Worm (Caenorhabditis elegans) whole organism, young adult: Measurements from ENCODE around the gene F13D12.5.

ENCODE experiments used
- B0261.1 ChIP-seq: sonication (generic microtip); optimal IDR thresholded peaks from 2 replicates; lab custom pipeline; 2016; ENCODE audit warnings: mild to moderate bottlenecking, missing genetic modification characterization, moderate library complexity, missing compliant biosample characterization
- C17E4.6 ChIP-seq: fragments of 200-800 bp; sonication (Bioruptor generic); IDR thresholded peaks from 2 replicates; pipeline ENCODE4 v1.3.6; 2022; ENCODE audit warnings: missing genetic modification reagents, missing genetic modification characterization, missing compliant biosample characterization
- D2030.7 ChIP-seq: fragments of 200-800 bp; sonication (Bioruptor generic); IDR thresholded peaks from 2 replicates; pipeline ENCODE4 v1.3.6; 2022; ENCODE audit warnings: missing genetic modification reagents, missing genetic modification characterization, missing compliant biosample characterization
- F23B12.7 ChIP-seq: sonication (generic microtip); optimal IDR thresholded peaks from 2 replicates; lab custom pipeline; 2017; ENCODE audit warnings: missing genetic modification characterization, mild to moderate bottlenecking, missing compliant biosample characterization, antibody characterized with exemption, moderate library complexity; ENCODE audit not compliant: insufficient read depth
- F33H1.4 ChIP-seq: fragments of 200-800 bp; sonication (Bioruptor generic); IDR thresholded peaks from 2 replicates; pipeline ENCODE4 v1.3.6; 2022; ENCODE audit warnings: missing genetic modification reagents, missing genetic modification characterization, missing compliant biosample characterization
- F49E8.2 ChIP-seq: sonication (generic microtip); optimal IDR thresholded peaks from 3 replicates; lab custom pipeline; 2017; ENCODE audit warnings: missing genetic modification characterization, mild to moderate bottlenecking, missing compliant biosample characterization, antibody characterized with exemption, moderate library complexity; ENCODE audit not compliant: insufficient read depth
- K11D2.4 ChIP-seq: fragments of 200-800 bp; sonication (Bioruptor generic); IDR thresholded peaks from 2 replicates; pipeline ENCODE4 v1.3.6; 2022; ENCODE audit warnings: missing genetic modification reagents, missing genetic modification characterization, missing compliant biosample characterization
- Y53G8AR.9 ChIP-seq: fragments of 200-800 bp; sonication (Bioruptor generic); conservative IDR thresholded peaks from 2 replicates; pipeline ENCODE4 v1.3.6; 2022; ENCODE audit warnings: missing genetic modification reagents, missing genetic modification characterization, missing compliant biosample characterization
- Y56A3A.18 ChIP-seq: fragments of 200-800 bp; sonication (Bioruptor generic); IDR thresholded peaks from 2 replicates; pipeline ENCODE4 v1.3.6; 2022; ENCODE audit warnings: missing genetic modification reagents, missing genetic modification characterization, missing compliant biosample characterization
- attf-3 ChIP-seq: fragments of 200-800 bp; sonication (Bioruptor generic); conservative IDR thresholded peaks from 2 replicates; pipeline ENCODE4 v1.3.6; 2022; ENCODE audit warnings: missing genetic modification reagents, missing genetic modification characterization, missing compliant biosample characterization
- bed-1 ChIP-seq: fragments of 200-800 bp; sonication (Bioruptor generic); IDR thresholded peaks from 2 replicates; pipeline ENCODE4 v1.3.6; 2022; ENCODE audit warnings: missing genetic modification reagents, missing genetic modification characterization, missing compliant biosample characterization
- bed-2 ChIP-seq: fragments of 200-800 bp; sonication (Bioruptor generic); IDR thresholded peaks from 2 replicates; pipeline ENCODE4 v1.3.6; 2022; ENCODE audit warnings: missing genetic modification reagents, missing genetic modification characterization, missing compliant biosample characterization
- ccch-3 ChIP-seq: fragments of 200-800 bp; sonication (Bioruptor generic); optimal IDR thresholded peaks from 2 replicates; lab custom pipeline; 2018; ENCODE audit warnings: mild to moderate bottlenecking, missing genetic modification characterization, missing compliant biosample characterization
- cebp-1 ChIP-seq, 2 experiments: fragments of 200-800 bp in 1 of 2; sonication (Bioruptor generic) in 1 of 2; sonication (generic microtip) in 1 of 2; IDR thresholded peaks in 1 of 2; optimal IDR thresholded peaks in 1 of 2; 2 replicates each; pipeline versions ENCODE4 v1.3.6 to Lab custom; 2017 to 2022; ENCODE audit warnings: missing compliant biosample characterization in 2 of 2, missing genetic modification characterization in 2 of 2, mild to moderate bottlenecking in 1 of 2, missing genetic modification reagents in 1 of 2, moderate library complexity in 1 of 2
- chd-7 ChIP-seq: sonication (generic microtip); optimal IDR thresholded peaks from 2 replicates; lab custom pipeline; 2016; ENCODE audit warnings: mild to moderate bottlenecking, missing genetic modification characterization, moderate library complexity, missing compliant biosample characterization
- dpl-1 ChIP-seq: fragments of 150-350 bp; optimal IDR thresholded peaks from 2 replicates; lab custom pipeline; 2014; ENCODE audit warnings: missing biosample characterization, missing genetic modification reagents, missing genetic modification characterization
- efl-1 ChIP-seq: fragments of 150-350 bp; optimal IDR thresholded peaks from 2 replicates; lab custom pipeline; 2014; ENCODE audit warnings: missing biosample characterization, missing genetic modification reagents, missing genetic modification characterization
- egl-18 ChIP-seq: fragments of 200-800 bp; sonication (Bioruptor generic); IDR thresholded peaks from 2 replicates; pipeline ENCODE4 v1.3.6; 2022; ENCODE audit warnings: missing genetic modification reagents, missing genetic modification characterization, missing compliant biosample characterization
- egl-44 ChIP-seq: fragments of 200-800 bp; sonication (Bioruptor generic); IDR thresholded peaks from 2 replicates; pipeline ENCODE4 v1.3.6; 2022; ENCODE audit warnings: missing genetic modification reagents, missing genetic modification characterization, missing compliant biosample characterization
- egrh-3 ChIP-seq: fragments of 200-800 bp; sonication (Bioruptor generic); IDR thresholded peaks from 2 replicates; pipeline ENCODE4 v1.3.6; 2022; ENCODE audit warnings: missing genetic modification reagents, missing genetic modification characterization, missing compliant biosample characterization
- ekl-4 ChIP-seq: fragments of 200-800 bp; sonication (Bioruptor generic); IDR thresholded peaks from 2 replicates; pipeline ENCODE4 v1.3.6; 2022; ENCODE audit warnings: missing genetic modification reagents, missing genetic modification characterization, missing compliant biosample characterization
- ets-4 ChIP-seq: fragments of 200-800 bp; sonication (Bioruptor generic); optimal IDR thresholded peaks from 2 replicates; lab custom pipeline; 2018; ENCODE audit warnings: mild to moderate bottlenecking, missing genetic modification characterization, missing compliant biosample characterization
- fkh-3 ChIP-seq: sonication (generic microtip); optimal IDR thresholded peaks from 2 replicates; lab custom pipeline; 2016; ENCODE audit warnings: mild to moderate bottlenecking, missing genetic modification characterization, missing compliant biosample characterization
- hlh-12 ChIP-seq: sonication (generic microtip); optimal IDR thresholded peaks from 2 replicates; lab custom pipeline; 2016; ENCODE audit warnings: missing genetic modification characterization, missing compliant biosample characterization
- hrde-1 ChIP-seq: sonication (generic microtip); optimal IDR thresholded peaks from 2 replicates; lab custom pipeline; 2016; ENCODE audit warnings: missing genetic modification characterization, mild to moderate bottlenecking, missing compliant biosample characterization, moderate library complexity, missing genotype, missing genetic modification reagents, borderline replicate concordance
- lag-1 ChIP-seq: fragments of 200-800 bp; sonication (Bioruptor generic); IDR thresholded peaks from 2 replicates; pipeline ENCODE4 v1.3.6; 2022; ENCODE audit warnings: missing genetic modification reagents, missing genetic modification characterization, missing compliant biosample characterization
- let-526 ChIP-seq: fragments of 200-800 bp; sonication (Bioruptor generic); IDR thresholded peaks from 2 replicates; pipeline ENCODE4 v1.3.6; 2022; ENCODE audit warnings: missing genetic modification reagents, missing genetic modification characterization, missing compliant biosample characterization
- let-607 ChIP-seq, 2 experiments: fragments of 200-800 bp in 1 of 2; sonication (Bioruptor generic) in 1 of 2; sonication (generic microtip) in 1 of 2; optimal IDR thresholded peaks; 2 replicates each; lab custom pipeline; 2016 to 2018; ENCODE audit warnings: mild to moderate bottlenecking in 2 of 2, missing compliant biosample characterization in 2 of 2, missing genetic modification characterization in 2 of 2, moderate library complexity in 2 of 2, missing genotype in 1 of 2
- madf-10 ChIP-seq: sonication (generic microtip); optimal IDR thresholded peaks from 2 replicates; lab custom pipeline; 2016; ENCODE audit warnings: mild to moderate bottlenecking, missing genetic modification characterization, missing compliant biosample characterization
- madf-3 ChIP-seq: fragments of 200-800 bp; sonication (Bioruptor generic); IDR thresholded peaks from 2 replicates; pipeline ENCODE4 v1.3.6; 2022; ENCODE audit warnings: missing genetic modification reagents, missing genetic modification characterization, missing compliant biosample characterization
- mes-4 ChIP-seq: sonication (generic microtip); optimal IDR thresholded peaks from 2 replicates; lab custom pipeline; 2016; ENCODE audit warnings: missing genotype, missing genetic modification characterization, missing compliant biosample characterization
- mxl-1 ChIP-seq: sonication (generic microtip); optimal IDR thresholded peaks from 2 replicates; lab custom pipeline; 2016; ENCODE audit warnings: missing genetic modification characterization, missing compliant biosample characterization
- nfya-1 ChIP-seq: sonication (generic microtip); optimal IDR thresholded peaks from 2 replicates; lab custom pipeline; 2017; ENCODE audit warnings: antibody characterized with exemption, missing compliant biosample characterization, missing genetic modification characterization, borderline replicate concordance; ENCODE audit not compliant: insufficient read depth
- nfya-2 ChIP-seq: fragments of 200-800 bp; sonication (Bioruptor generic); IDR thresholded peaks from 2 replicates; pipeline ENCODE4 v1.3.6; 2022; ENCODE audit warnings: missing genetic modification reagents, missing genetic modification characterization, missing compliant biosample characterization
- nfyb-1 ChIP-seq: fragments of 200-800 bp; sonication (Bioruptor generic); IDR thresholded peaks from 2 replicates; pipeline ENCODE4 v1.3.6; 2022; ENCODE audit warnings: missing genetic modification reagents, missing genetic modification characterization, missing compliant biosample characterization
- nhr-27 ChIP-seq: fragments of 200-800 bp; sonication (Bioruptor generic); optimal IDR thresholded peaks from 2 replicates; lab custom pipeline; 2018; ENCODE audit warnings: mild to moderate bottlenecking, missing genetic modification characterization, moderate library complexity, missing compliant biosample characterization
- nhr-80 ChIP-seq: sonication (generic microtip); optimal IDR thresholded peaks from 2 replicates; lab custom pipeline; 2016; ENCODE audit warnings: missing genetic modification characterization, missing compliant biosample characterization
- pbrm-1 ChIP-seq: fragments of 200-800 bp; sonication (Bioruptor generic); IDR thresholded peaks from 2 replicates; pipeline ENCODE4 v1.3.6; 2022; ENCODE audit warnings: missing genetic modification reagents, missing genetic modification characterization, missing compliant biosample characterization
- rcor-1 ChIP-seq: fragments of 200-800 bp; sonication (Bioruptor generic); IDR thresholded peaks from 2 replicates; pipeline ENCODE4 v1.3.6; 2022; ENCODE audit warnings: missing genetic modification reagents, missing genetic modification characterization, missing compliant biosample characterization
- snpc-4 ChIP-seq, 5 experiments: fragments of 150-350 bp in 1 of 5; sonication (generic microtip) in 4 of 5; optimal IDR thresholded peaks; 2 replicates each; lab custom pipeline; 2014 to 2018; ENCODE audit warnings: missing genetic modification characterization in 5 of 5, missing biosample characterization in 3 of 5, antibody characterized with exemption in 2 of 5, mild to moderate bottlenecking in 2 of 5, missing compliant biosample characterization in 2 of 5, missing genotype in 2 of 5, moderate library complexity in 2 of 5, missing genetic modification reagents in 1 of 5
- tbx-9 ChIP-seq: sonication (generic microtip); optimal IDR thresholded peaks from 2 replicates; lab custom pipeline; 2016; ENCODE audit warnings: borderline replicate concordance, missing genetic modification characterization, inconsistent platforms, missing compliant biosample characterization
- unc-130 ChIP-seq: sonication (generic microtip); optimal IDR thresholded peaks from 2 replicates; lab custom pipeline; 2016; ENCODE audit warnings: missing genetic modification reagents, missing genetic modification characterization, missing compliant biosample characterization
- unc-62 ChIP-seq: fragments of 150-350 bp; optimal IDR thresholded peaks from 2 replicates; lab custom pipeline; 2014; ENCODE audit warnings: missing biosample characterization, missing genetic modification reagents, missing genetic modification characterization
- zfh-2 ChIP-seq: fragments of 200-800 bp; sonication (Bioruptor generic); conservative IDR thresholded peaks from 2 replicates; pipeline ENCODE4 v1.3.6; 2022; ENCODE audit warnings: missing genetic modification reagents, missing genetic modification characterization, missing compliant biosample characterization
- ztf-25 ChIP-seq: fragments of 200-800 bp; sonication (Bioruptor generic); IDR thresholded peaks from 2 replicates; pipeline ENCODE4 v1.3.6; 2022; ENCODE audit warnings: missing genetic modification reagents, missing genetic modification characterization, missing compliant biosample characterization
- ztf-26 ChIP-seq: sonication (generic microtip); optimal IDR thresholded peaks from 2 replicates; lab custom pipeline; 2017; ENCODE audit warnings: missing genetic modification characterization, missing compliant biosample characterization

The F13D12.5 gene

DNA sequence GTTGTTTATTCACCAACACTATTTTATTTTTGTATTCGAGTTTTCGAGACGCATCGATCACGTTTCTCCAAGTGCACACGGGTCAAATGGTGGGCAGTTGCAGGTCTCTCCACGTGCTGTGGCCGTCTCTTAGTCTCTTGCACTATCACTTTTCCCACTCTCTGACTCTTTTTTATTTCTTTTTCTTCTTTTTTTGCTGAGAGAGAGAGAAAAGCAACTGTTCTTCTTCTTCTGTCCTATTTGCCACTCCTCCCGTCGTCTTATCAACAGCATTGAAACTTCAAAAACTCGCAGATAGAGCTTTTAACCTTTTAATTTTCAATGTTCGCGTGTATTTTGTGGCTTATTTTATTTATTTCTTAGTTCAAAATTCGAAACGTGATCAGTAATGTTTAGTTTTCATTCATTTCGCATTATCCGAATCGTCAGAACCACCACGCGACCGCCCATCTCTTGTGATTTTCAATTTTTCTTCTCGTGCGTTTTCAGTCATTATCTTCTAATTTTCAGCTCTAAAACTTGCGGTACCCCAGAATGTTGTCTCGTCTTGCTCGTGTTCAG lies 2.0 kb downstream of the F13D12.5 start, which contains the start of gene alh-8 (continued):
- TF ChIP-seq pbrm-1 (GFP tag; lab: Robert Waterston, UW) (0 out of 2 replicates have a peak, but pooled peaks have one; percentile 9), nfya-2 (GFP tag; lab: Robert Waterston, UW) (no peak), F23B12.7 (tag; lab: Kevin White, UChicago) (no peak), egl-44 (GFP tag; lab: Robert Waterston, UW) (no peak), attf-3 (GFP tag; lab: Robert Waterston, UW) (0 out of 2 replicates have a peak, but pooled peaks have one; percentile 20), efl-1 (no peak), rcor-1 (GFP tag; lab: Robert Waterston, UW) (peak; percentile 36; the same call in 1 of the 2 replicates), F49E8.2 (tag; lab: Kevin White, UChicago) (no peak), ztf-26 (peak; percentile 40), egl-18 (no peak), nhr-27 (no peak), egrh-3 (no peak), ets-4 (GFP tag; lab: Kevin White, UChicago) (no peak), chd-7 (tag; lab: Kevin White, UChicago) (no peak), dpl-1 (GFP tag; lab: Kevin White, UChicago) (no peak), lag-1 (GFP tag; lab: Robert Waterston, UW) (no peak), mes-4 (tag; lab: Kevin White, UChicago) (no peak), cebp-1 (GFP tag; IDR thresholded peaks at IDR 0.05; lab: Robert Waterston, UW) (no peak; the same call in 1 of the 2 replicates), cebp-1 (tag; optimal IDR thresholded peaks at IDR 0.05; lab: Kevin White, UChicago) (peak; percentile 61), ccch-3 (GFP tag; lab: Kevin White, UChicago) (no peak), unc-62 (GFP tag; lab: Kevin White, UChicago) (no peak), K11D2.4 (GFP tag; lab: Robert Waterston, UW) (no peak), madf-10 (tag; lab: Kevin White, UChicago) (peak; percentile 22), nfyb-1 (GFP tag; lab: Robert Waterston, UW) (0 out of 2 replicates have a peak, but pooled peaks have one; percentile 50), snpc-4 (GFP tag; optimal IDR thresholded peaks at IDR 0.05; lab: Kevin White, UChicago) (no peak), snpc-4 (tag; optimal IDR thresholded peaks at IDR 0.05; lab: Kevin White, UChicago) (peak in 1 of 4 experiments; percentile 24), let-526 (GFP tag; lab: Robert Waterston, UW) (no peak), hrde-1 (tag; lab: Kevin White, UChicago) (no peak), D2030.7 (GFP tag; lab: Robert Waterston, UW) (0 out of 2 replicates have a peak, but pooled peaks have one; percentile 14), nhr-80 (tag; lab: Kevin White, UChicago) (peak; percentile 88), unc-130 (no peak), ztf-25 (GFP tag; lab: Robert Waterston, UW) (no peak), let-607 (tag; optimal IDR thresholded peaks at IDR 0.05; lab: Kevin White, UChicago) (no peak), B0261.1 (no peak), mxl-1 (tag; lab: Kevin White, UChicago) (no peak), Y53G8AR.9 (GFP tag; lab: Robert Waterston, UW) (peak; percentile 33; the same call in 1 of the 2 replicates), tbx-9 (tag; lab: Kevin White, UChicago) (no peak), bed-1 (no peak), bed-2 (GFP tag; lab: Robert Waterston, UW) (no peak), hlh-12 (no peak), nfya-1 (tag; lab: Kevin White, UChicago) (no peak), C17E4.6 (GFP tag; lab: Robert Waterston, UW) (no peak), Y56A3A.18 (GFP tag; lab: Robert Waterston, UW) (no peak), fkh-3 (no peak), ekl-4 (GFP tag; lab: Robert Waterston, UW) (peak; percentile 63), madf-3 (peak; percentile 80), zfh-2 (GFP tag; lab: Robert Waterston, UW) (no peak), F33H1.4 (GFP tag; lab: Robert Waterston, UW) (no peak)
